Worm (Caenorhabditis elegans): ENCODE results near the gene ndx-2.

ce11 chrV:2617499-2617898 is 47.3 kb downstream of the ndx-2 start:
- TF ChIP-seq pha-4 (GFP tag; IDR thresholded peaks at IDR 0.05): no peak
- TF ChIP-seq pha-4 (tag; optimal IDR thresholded peaks at IDR 0.05): no peak
- TF ChIP-seq egl-27 (tag; optimal IDR thresholded peaks at IDR 0.05): no peak
- no peak for TF ChIP-seq ceh-28 (tag; optimal IDR thresholded peaks at IDR 0.05)
- no peak for TF ChIP-seq daf-12 (tag; optimal IDR thresholded peaks at IDR 0.05)
